Worm (Caenorhabditis elegans): ENCODE results near the gene spch-1.

DNA sequence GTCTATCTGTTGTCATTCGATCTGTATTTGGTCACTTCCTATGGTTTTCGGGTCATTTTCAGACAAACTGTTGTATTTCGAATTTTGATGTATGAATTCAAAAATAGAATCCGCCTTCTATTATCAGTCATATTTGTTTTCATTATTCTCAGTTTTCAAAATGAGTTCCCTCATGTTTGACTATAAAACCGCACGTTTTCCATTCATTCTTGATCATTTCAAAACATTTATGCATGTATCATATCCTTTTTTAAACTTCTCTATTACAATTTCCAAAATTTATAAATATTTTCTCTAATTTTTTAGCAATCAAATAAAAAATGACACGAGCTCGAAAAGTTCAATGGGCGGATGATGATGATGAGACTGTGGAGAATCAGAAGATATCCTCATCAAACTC, 26.5 kb upstream of the spch-1 start, which contains the start of gene K08F4.12:
- TF ChIP-seq snpc-4 (tag; optimal IDR thresholded peaks at IDR 0.05) (no peak), nhr-10 (tag; optimal IDR thresholded peaks at IDR 0.05) (no peak), lsy-2 (tag; optimal IDR thresholded peaks at IDR 0.05) (no peak), ztf-11 (tag; optimal IDR thresholded peaks at IDR 0.05) (no peak), F13H6.1 (tag; optimal IDR thresholded peaks at IDR 0.05) (no peak), alr-1 (tag; optimal IDR thresholded peaks at IDR 0.05) (no peak), nhr-25 (tag; optimal IDR thresholded peaks at IDR 0.05) (no peak), mdl-1 (tag; optimal IDR thresholded peaks at IDR 0.05) (no peak), unc-62 (GFP tag; optimal IDR thresholded peaks at IDR 0.05) (no peak), ama-1 (optimal IDR thresholded peaks at IDR 0.05) (no peak), unc-39 (tag; optimal IDR thresholded peaks at IDR 0.05) (no peak), nhr-6 (tag; optimal IDR thresholded peaks at IDR 0.05) (no peak), egl-27 (tag; optimal IDR thresholded peaks at IDR 0.05) (no peak)
